Worm (Caenorhabditis elegans) whole organism, mixed stage, embryonic: Measurements from ENCODE around the gene T16G12.13.

Source experiments
- M03D4.4 ChIP-seq: sonication (generic microtip); optimal IDR thresholded peaks from 2 replicates; lab custom pipeline; 2017; ENCODE audit warnings: mild to moderate bottlenecking, missing genetic modification characterization, missing compliant biosample characterization
- bed-3 ChIP-seq: fragments of 200-800 bp; sonication (Bioruptor generic); optimal IDR thresholded peaks from 3 replicates; lab custom pipeline; 2018; ENCODE audit warnings: mild to moderate bottlenecking, missing genetic modification characterization, moderate library complexity, missing compliant biosample characterization
- blmp-1 ChIP-seq: fragments of 150-350 bp; optimal IDR thresholded peaks from 2 replicates; lab custom pipeline; 2014; ENCODE audit warnings: missing biosample characterization, missing genetic modification characterization
- ceh-39 ChIP-seq: fragments of 150-350 bp; optimal IDR thresholded peaks from 2 replicates; lab custom pipeline; 2014; ENCODE audit warnings: missing biosample characterization, missing genetic modification characterization
- ceh-43 ChIP-seq: fragments of 200-800 bp; sonication (Bioruptor generic); optimal IDR thresholded peaks from 2 replicates; lab custom pipeline; 2018; ENCODE audit warnings: mild to moderate bottlenecking, missing genetic modification characterization, moderate library complexity, missing compliant biosample characterization
- ceh-83 ChIP-seq: fragments of 200-800 bp; sonication (Bioruptor generic); optimal IDR thresholded peaks from 2 replicates; lab custom pipeline; 2018; ENCODE audit warnings: mild to moderate bottlenecking, missing genetic modification characterization, missing compliant biosample characterization
- ces-1 ChIP-seq: fragments of 150-350 bp; optimal IDR thresholded peaks from 2 replicates; lab custom pipeline; 2014; ENCODE audit warnings: missing biosample characterization, missing genetic modification reagents, missing genetic modification characterization
- cnd-1 ChIP-seq: fragments of 200-800 bp; sonication (Bioruptor generic); optimal IDR thresholded peaks from 2 replicates; lab custom pipeline; 2018; ENCODE audit warnings: mild to moderate bottlenecking, missing genetic modification characterization, missing compliant biosample characterization
- flh-1 ChIP-seq: fragments of 200-800 bp; sonication (Bioruptor generic); optimal IDR thresholded peaks from 2 replicates; lab custom pipeline; 2018; ENCODE audit warnings: mild to moderate bottlenecking, missing genetic modification characterization, moderate library complexity, missing compliant biosample characterization
- ham-2 ChIP-seq: fragments of 200-800 bp; sonication (Bioruptor generic); optimal IDR thresholded peaks from 2 replicates; lab custom pipeline; 2018; ENCODE audit warnings: mild to moderate bottlenecking, missing genetic modification characterization, missing compliant biosample characterization
- hlh-1 ChIP-seq: fragments of 150-350 bp; optimal IDR thresholded peaks from 2 replicates; lab custom pipeline; 2014; ENCODE audit warnings: missing biosample characterization, missing genetic modification reagents, missing genetic modification characterization
- lin-13 ChIP-seq: fragments of 150-350 bp; optimal IDR thresholded peaks from 2 replicates; lab custom pipeline; 2014; ENCODE audit warnings: missing biosample characterization, missing genetic modification characterization
- lin-32 ChIP-seq: fragments of 200-800 bp; sonication (Bioruptor generic); optimal IDR thresholded peaks from 2 replicates; lab custom pipeline; 2018; ENCODE audit warnings: mild to moderate bottlenecking, missing genetic modification characterization, missing compliant biosample characterization
- lsy-2 ChIP-seq: fragments of 150-350 bp; optimal IDR thresholded peaks from 2 replicates; lab custom pipeline; 2014; ENCODE audit warnings: missing biosample characterization, missing genetic modification characterization
- mab-5 ChIP-seq: fragments of 150-350 bp; optimal IDR thresholded peaks from 2 replicates; lab custom pipeline; 2014; ENCODE audit warnings: missing biosample characterization, missing genetic modification characterization
- mep-1 ChIP-seq: fragments of 150-350 bp; optimal IDR thresholded peaks from 2 replicates; lab custom pipeline; 2017; ENCODE audit warnings: missing biosample characterization, missing genetic modification reagents, missing genetic modification characterization, inconsistent platforms
- mls-2 ChIP-seq: sonication (generic microtip); optimal IDR thresholded peaks from 2 replicates; lab custom pipeline; 2016; ENCODE audit warnings: mild to moderate bottlenecking, missing genetic modification characterization, moderate library complexity, missing compliant biosample characterization
- nhr-2 ChIP-seq: fragments of 150-350 bp; optimal IDR thresholded peaks from 2 replicates; lab custom pipeline; 2014; ENCODE audit warnings: missing biosample characterization, missing genetic modification characterization
- nhr-237 ChIP-seq: fragments of 150-350 bp; optimal IDR thresholded peaks from 2 replicates; lab custom pipeline; 2014; ENCODE audit warnings: missing biosample characterization, missing genetic modification characterization
- nhr-28 ChIP-seq: fragments of 150-350 bp; optimal IDR thresholded peaks from 2 replicates; lab custom pipeline; 2014; ENCODE audit warnings: missing biosample characterization, missing genetic modification characterization
- nhr-76 ChIP-seq: sonication (generic microtip); optimal IDR thresholded peaks from 2 replicates; lab custom pipeline; 2017; ENCODE audit warnings: missing biosample characterization, missing genetic modification characterization
- pha-4 ChIP-seq: fragments of 150-350 bp; optimal IDR thresholded peaks from 2 replicates; lab custom pipeline; 2018; ENCODE audit warnings: missing biosample characterization, missing genetic modification reagents, missing genetic modification characterization
- sem-2 ChIP-seq: fragments of 200-800 bp; sonication (Bioruptor generic); optimal IDR thresholded peaks from 2 replicates; lab custom pipeline; 2018; ENCODE audit warnings: mild to moderate bottlenecking, missing genetic modification characterization, missing compliant biosample characterization
- snpc-4 ChIP-seq: fragments of 150-350 bp; optimal IDR thresholded peaks from 2 replicates; lab custom pipeline; 2014; ENCODE audit warnings: missing biosample characterization, missing genetic modification characterization
- sptf-1 ChIP-seq: sonication (generic microtip); optimal IDR thresholded peaks from 2 replicates; lab custom pipeline; 2017; ENCODE audit warnings: mild to moderate bottlenecking, missing genetic modification characterization, moderate library complexity, missing compliant biosample characterization
- tbx-8 ChIP-seq: fragments of 200-800 bp; sonication (Bioruptor generic); optimal IDR thresholded peaks from 2 replicates; lab custom pipeline; 2018; ENCODE audit warnings: mild to moderate bottlenecking, missing genetic modification characterization, moderate library complexity, missing compliant biosample characterization
- unc-120 ChIP-seq: sonication (generic microtip); optimal IDR thresholded peaks from 2 replicates; lab custom pipeline; 2017; ENCODE audit warnings: missing genetic modification characterization, missing compliant biosample characterization; ENCODE audit not compliant: poor library complexity, severe bottlenecking
- unc-39 ChIP-seq: fragments of 150-350 bp; optimal IDR thresholded peaks from 2 replicates; lab custom pipeline; 2014; ENCODE audit warnings: missing biosample characterization, missing genetic modification characterization
- unc-62 ChIP-seq: fragments of 150-350 bp; optimal IDR thresholded peaks from 2 replicates; lab custom pipeline; 2014; ENCODE audit warnings: missing biosample characterization, missing genetic modification reagents, missing genetic modification characterization
- ztf-11 ChIP-seq: fragments of 150-350 bp; optimal IDR thresholded peaks from 2 replicates; lab custom pipeline; 2014; ENCODE audit warnings: missing biosample characterization, missing genetic modification characterization

The T16G12.13 gene

DNA sequence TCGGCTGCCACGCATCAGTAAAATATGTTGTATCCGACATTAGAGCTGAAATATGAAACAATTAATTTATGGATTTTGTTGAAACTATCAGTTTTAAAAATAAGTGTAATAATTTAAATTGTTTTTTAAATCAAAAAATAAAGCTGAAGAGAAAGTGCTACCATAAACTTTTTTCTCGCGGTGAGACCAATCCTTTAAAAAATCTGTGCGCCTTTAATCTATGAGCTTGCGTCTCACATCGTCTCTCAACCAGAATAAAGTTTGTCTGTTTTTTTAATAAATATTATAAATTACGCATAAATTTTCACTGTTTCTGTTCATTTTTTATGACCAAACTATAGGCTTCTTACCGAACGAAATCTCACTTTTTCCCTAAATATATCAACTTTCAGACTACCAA, 22.6 kb downstream of the T16G12.13 start, which contains the start of gene T16H12.3:
Gene T16H12.3 (minus strand): TSS at position 51 of the 400 bp plus-strand sequence.
- no peak for TF ChIP-seq nhr-237
- no peak for TF ChIP-seq nhr-2 (tag; lab: Kevin White, UChicago)
- no peak for TF ChIP-seq mep-1 (tag; lab: Kevin White, UChicago)
- no peak for TF ChIP-seq sem-2 (GFP tag; lab: Kevin White, UChicago)
- no peak for TF ChIP-seq M03D4.4
- TF ChIP-seq ztf-11, result no peak
- TF ChIP-seq ces-1 (GFP tag; lab: Kevin White, UChicago), result no peak
- no peak for TF ChIP-seq lin-32 (GFP tag; lab: Kevin White, UChicago)
- no peak for TF ChIP-seq blmp-1 (tag; lab: Kevin White, UChicago)
- no peak for TF ChIP-seq sptf-1
- TF ChIP-seq unc-120, result no peak
- no peak for TF ChIP-seq nhr-76
- no peak for TF ChIP-seq bed-3 (GFP tag; lab: Kevin White, UChicago)
- no peak for TF ChIP-seq hlh-1 (tag; lab: Kevin White, UChicago)
- no peak for TF ChIP-seq ham-2
- TF ChIP-seq ceh-43, result no peak

ce11 chrIII:10085103-10085502, 24.4 kb downstream of the T16G12.13 start, which contains the start of gene T16H12.13:
TSS of gene T16H12.13 (plus strand) at chrIII:10085403.
- TF ChIP-seq lsy-2 (tag; lab: Kevin White, UChicago) (no peak), blmp-1 (tag; lab: Kevin White, UChicago) (no peak), hlh-1 (tag; lab: Kevin White, UChicago) (no peak), nhr-237 (no peak), nhr-2 (tag; lab: Kevin White, UChicago) (no peak), lin-13 (tag; lab: Kevin White, UChicago) (no peak), ceh-39 (tag; lab: Kevin White, UChicago) (no peak), bed-3 (GFP tag; lab: Kevin White, UChicago) (no peak), unc-120 (no peak), lin-32 (GFP tag; lab: Kevin White, UChicago) (no peak), sem-2 (GFP tag; lab: Kevin White, UChicago) (no peak), M03D4.4 (no peak), pha-4 (tag; lab: Kevin White, UChicago) (no peak)

DNA sequence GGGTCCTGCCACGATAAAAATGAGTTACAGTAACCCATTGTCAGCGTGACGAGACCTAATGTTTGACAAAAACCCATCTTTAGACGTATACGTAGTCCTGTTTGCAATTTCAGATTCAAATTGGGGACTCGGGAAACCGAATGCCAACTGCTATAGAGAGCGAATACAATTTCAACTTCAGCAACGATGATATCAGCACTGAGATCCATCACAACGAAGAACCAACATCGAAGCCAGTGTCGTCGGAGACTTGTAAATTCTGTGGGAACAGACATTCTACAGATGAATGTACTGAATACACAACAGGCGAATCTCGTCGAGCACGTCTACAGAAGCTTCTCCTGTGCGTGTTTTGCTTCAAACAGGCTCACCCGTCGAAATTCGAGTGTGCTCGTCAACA, 24.9 kb downstream of the T16G12.13 start:
- no peak for TF ChIP-seq ceh-43
- no peak for TF ChIP-seq mls-2 (tag; lab: Kevin White, UChicago)
- no peak for TF ChIP-seq tbx-8
- no peak for TF ChIP-seq cnd-1 (tag; lab: Kevin White, UChicago)
- TF ChIP-seq blmp-1 (tag; lab: Kevin White, UChicago), result no peak
- TF ChIP-seq bed-3 (GFP tag; lab: Kevin White, UChicago), result no peak
- TF ChIP-seq sptf-1, result no peak
- TF ChIP-seq ceh-83 (GFP tag; lab: Kevin White, UChicago), result no peak

- TF ChIP-seq unc-120 (no peak), sptf-1 (no peak), ceh-39 (tag; lab: Kevin White, UChicago) (no peak), mls-2 (tag; lab: Kevin White, UChicago) (no peak), unc-62 (GFP tag; lab: Kevin White, UChicago) (no peak), nhr-237 (no peak), blmp-1 (tag; lab: Kevin White, UChicago) (no peak)
Measured at ce11 chrIII:10085983-10086382, 25.3 kb downstream of the T16G12.13 start, which contains the start of gene T16H12.2. TSS of gene T16H12.2 (plus strand) at chrIII:10086283.

- no peak for TF ChIP-seq flh-1 (GFP tag; lab: Kevin White, UChicago)
- no peak for TF ChIP-seq unc-39 (tag; lab: Kevin White, UChicago)
- no peak for TF ChIP-seq mab-5 (tag; lab: Kevin White, UChicago)
- TF ChIP-seq ceh-83 (GFP tag; lab: Kevin White, UChicago), result no peak
- TF ChIP-seq nhr-237, result no peak
- TF ChIP-seq snpc-4 (tag; lab: Kevin White, UChicago), result no peak
- TF ChIP-seq cnd-1 (tag; lab: Kevin White, UChicago), result no peak
- no peak for TF ChIP-seq ham-2
- no peak for TF ChIP-seq unc-120
- no peak for TF ChIP-seq nhr-28
- TF ChIP-seq ces-1 (GFP tag; lab: Kevin White, UChicago), result no peak
- no peak for TF ChIP-seq lin-13 (tag; lab: Kevin White, UChicago)
- no peak for TF ChIP-seq hlh-1 (tag; lab: Kevin White, UChicago)
- TF ChIP-seq tbx-8, result no peak
- no peak for TF ChIP-seq ceh-43
- no peak for TF ChIP-seq bed-3 (GFP tag; lab: Kevin White, UChicago)
- TF ChIP-seq M03D4.4, result no peak
Measured at ce11 chrIII:10088508-10088981, 27.9 kb downstream of the T16G12.13 start, which contains the start of gene hal-2. TSS of gene hal-2 (minus strand) at chrIII:10088931.
